Worm (Caenorhabditis elegans) whole organism, L4 larva: ENCODE measurements around the gene F41C3.8.

Experiments used
- T26A8.4 ChIP-seq: fragments of 200-800 bp; sonication (Bioruptor generic); IDR thresholded peaks from 2 replicates; pipeline ENCODE4 v1.3.6; 2022; ENCODE audit warnings: missing genetic modification characterization, missing compliant biosample characterization
- hif-1 ChIP-seq, 2 experiments: sonication (generic microtip); optimal IDR thresholded peaks; 2 replicates each; lab custom pipeline; 2016 to 2017; ENCODE audit warnings: missing compliant biosample characterization in 2 of 2, missing genetic modification characterization in 2 of 2, missing genetic modification reagents in 2 of 2, missing genotype in 2 of 2, mild to moderate bottlenecking in 1 of 2
- lin-39 ChIP-seq: fragments of 150-350 bp; optimal IDR thresholded peaks from 2 replicates; lab custom pipeline; 2014; ENCODE audit warnings: missing biosample characterization, missing genetic modification reagents, missing genetic modification characterization
- mdl-1 ChIP-seq, 2 experiments: fragments of 150-350 bp in 1 of 2; sonication (generic microtip) in 1 of 2; optimal IDR thresholded peaks; 2 replicates each; lab custom pipeline; 2014 to 2017; ENCODE audit warnings: missing biosample characterization in 2 of 2, missing genetic modification characterization in 2 of 2
- nhr-11 ChIP-seq: fragments of 150-350 bp; optimal IDR thresholded peaks from 2 replicates; lab custom pipeline; 2014; ENCODE audit warnings: missing biosample characterization, missing genetic modification characterization
- nhr-77 ChIP-seq: fragments of 150-350 bp; optimal IDR thresholded peaks from 2 replicates; lab custom pipeline; 2014; ENCODE audit warnings: missing biosample characterization, missing genetic modification characterization
- spr-1 ChIP-seq: sonication (generic microtip); optimal IDR thresholded peaks from 2 replicates; lab custom pipeline; 2016; ENCODE audit warnings: mild to moderate bottlenecking, missing genetic modification characterization, missing compliant biosample characterization
- zag-1 ChIP-seq: fragments of 150-350 bp; optimal IDR thresholded peaks from 2 replicates; lab custom pipeline; 2014; ENCODE audit warnings: missing biosample characterization, missing genetic modification characterization
- ztf-11 ChIP-seq: fragments of 150-350 bp; optimal IDR thresholded peaks from 2 replicates; lab custom pipeline; 2014; ENCODE audit warnings: missing biosample characterization, missing genetic modification characterization

ce11 chrII:4726750-4727384, 11.0 kb downstream of the F41C3.8 start:
- TF ChIP-seq nhr-77, result no peak
- no peak for TF ChIP-seq nhr-11
- TF ChIP-seq ztf-11 (tag; lab: Kevin White, UChicago), result no peak
- no peak for TF ChIP-seq zag-1 (tag; lab: Kevin White, UChicago)
- no peak for TF ChIP-seq lin-39 (tag; lab: Kevin White, UChicago)
- TF ChIP-seq spr-1 (tag; lab: Kevin White, UChicago), result no peak
- TF ChIP-seq mdl-1 (tag; optimal IDR thresholded peaks at IDR 0.05; lab: Kevin White, UChicago), result no peak
- TF ChIP-seq T26A8.4 (GFP tag; lab: Robert Waterston, UW), result 0 out of 2 replicates have a peak, but pooled peaks have one; percentile 23
- no peak for TF ChIP-seq hif-1 (tag; optimal IDR thresholded peaks at IDR 0.05; lab: Kevin White, UChicago)
